Fruit fly (Drosophila melanogaster) whole organism, embryonic: ENCODE results near the gene CAH6.

Experiments
- B-H2 ChIP-seq: fragments of 200-800 bp; sonication (Bioruptor generic); optimal IDR thresholded peaks from 2 replicates; lab custom pipeline; 2018; ENCODE audit warnings: missing biosample characterization, mild to moderate bottlenecking, missing genetic modification characterization
- CG11398 ChIP-seq: fragments of 200-800 bp; sonication (Bioruptor generic); optimal IDR thresholded peaks from 2 replicates; lab custom pipeline; 2016; ENCODE audit warnings: missing biosample characterization, missing genetic modification characterization
- CG12299 ChIP-seq: fragments of 200-800 bp; sonication (Bioruptor generic); optimal IDR thresholded peaks from 2 replicates; lab custom pipeline; 2018; ENCODE audit warnings: missing biosample characterization, mild to moderate bottlenecking, missing genetic modification characterization
- CG12942 ChIP-seq: fragments of 200-800 bp; sonication (Bioruptor generic); optimal IDR thresholded peaks from 3 replicates; lab custom pipeline; 2016; ENCODE audit warnings: missing biosample characterization, missing genetic modification characterization
- CG13424 ChIP-seq: fragments of 200-800 bp; sonication (Bioruptor generic); optimal IDR thresholded peaks from 2 replicates; lab custom pipeline; 2019; ENCODE audit warnings: missing biosample characterization, mild to moderate bottlenecking, missing genetic modification characterization, moderate library complexity
- CG13624 ChIP-seq: fragments of 200-800 bp; sonication (Bioruptor generic); optimal IDR thresholded peaks from 2 replicates; lab custom pipeline; 2016; ENCODE audit warnings: missing biosample characterization, missing genetic modification characterization
- CG13894 ChIP-seq: fragments of 200-800 bp; sonication (Bioruptor generic); optimal IDR thresholded peaks from 3 replicates; lab custom pipeline; 2018; ENCODE audit warnings: missing biosample characterization, mild to moderate bottlenecking, missing genetic modification characterization, moderate library complexity
- CG17385 ChIP-seq: fragments of 200-800 bp; sonication (Bioruptor generic); optimal IDR thresholded peaks from 3 replicates; lab custom pipeline; 2018; ENCODE audit warnings: missing biosample characterization, mild to moderate bottlenecking, missing genetic modification characterization
- CG17802 ChIP-seq: fragments of 200-800 bp; sonication (Bioruptor generic); optimal IDR thresholded peaks from 2 replicates; lab custom pipeline; 2018; ENCODE audit warnings: missing biosample characterization, mild to moderate bottlenecking, missing genetic modification characterization, moderate library complexity
- CG2678 ChIP-seq: fragments of 200-800 bp; sonication (Bioruptor generic); optimal IDR thresholded peaks from 3 replicates; lab custom pipeline; 2019; ENCODE audit warnings: missing biosample characterization, mild to moderate bottlenecking, missing genetic modification characterization, moderate library complexity
- CG30431 ChIP-seq: fragments of 200-800 bp; sonication (Bioruptor generic); optimal IDR thresholded peaks from 2 replicates; lab custom pipeline; 2017; ENCODE audit warnings: missing biosample characterization, missing genetic modification characterization
- CG33213 ChIP-seq: fragments of 200-800 bp; sonication (Bioruptor generic); optimal IDR thresholded peaks from 3 replicates; lab custom pipeline; 2016; ENCODE audit warnings: missing biosample characterization, missing genetic modification characterization
- CG34376 ChIP-seq: fragments of 200-800 bp; sonication (Bioruptor generic); optimal IDR thresholded peaks from 2 replicates; lab custom pipeline; 2018; ENCODE audit warnings: missing biosample characterization, mild to moderate bottlenecking, missing genetic modification characterization
- CG4360 ChIP-seq: fragments of 200-800 bp; sonication (Bioruptor generic); IDR thresholded peaks from 2 replicates; pipeline ENCODE4 v1.3.6; 2022; ENCODE audit warnings: missing biosample characterization, missing genetic modification characterization
- CG5245 ChIP-seq: fragments of 200-800 bp; sonication (Bioruptor generic); optimal IDR thresholded peaks from 3 replicates; lab custom pipeline; 2016; ENCODE audit warnings: missing biosample characterization, missing genetic modification characterization
- CG6254 ChIP-seq: fragments of 200-800 bp; sonication (Bioruptor generic); optimal IDR thresholded peaks from 3 replicates; lab custom pipeline; 2017; ENCODE audit warnings: mild to moderate bottlenecking, missing biosample characterization, missing genetic modification reagents, missing genetic modification characterization
- CG8290 ChIP-seq, 3 experiments: fragments of 200-800 bp; sonication (Bioruptor generic); optimal IDR thresholded peaks; 2 replicates each; lab custom pipeline; 2016 to 2019; ENCODE audit warnings: missing biosample characterization in 3 of 3, missing genetic modification characterization in 3 of 3, mild to moderate bottlenecking in 2 of 3, moderate library complexity in 1 of 3
- CG8765 ChIP-seq: fragments of 200-800 bp; sonication (Bioruptor generic); IDR thresholded peaks from 2 replicates; pipeline ENCODE4 v1.3.6; 2022; ENCODE audit warnings: missing biosample characterization, missing genetic modification characterization
- CHES-1-like ChIP-seq: fragments of 200-800 bp; sonication (Bioruptor generic); optimal IDR thresholded peaks from 2 replicates; lab custom pipeline; 2016; ENCODE audit warnings: missing biosample characterization, missing genetic modification characterization
- Chrac-16 ChIP-seq: fragments of 200-800 bp; sonication (Bioruptor generic); optimal IDR thresholded peaks from 3 replicates; lab custom pipeline; 2016; ENCODE audit warnings: missing biosample characterization, missing genetic modification characterization
- Dad ChIP-seq: fragments of 200-800 bp; sonication (Bioruptor generic); optimal IDR thresholded peaks from 3 replicates; lab custom pipeline; 2016; ENCODE audit warnings: missing biosample characterization, missing genetic modification characterization
- Dek ChIP-seq: fragments of 200-800 bp; sonication (Bioruptor generic); optimal IDR thresholded peaks from 3 replicates; lab custom pipeline; 2019; ENCODE audit warnings: missing biosample characterization, mild to moderate bottlenecking, missing genetic modification characterization, moderate library complexity
- Fer1 ChIP-seq: fragments of 200-800 bp; sonication (Bioruptor generic); optimal IDR thresholded peaks from 2 replicates; lab custom pipeline; 2017; ENCODE audit warnings: missing biosample characterization, mild to moderate bottlenecking, missing genetic modification characterization
- HHEX ChIP-seq: fragments of 200-800 bp; sonication (Bioruptor generic); optimal IDR thresholded peaks from 3 replicates; lab custom pipeline; 2017; ENCODE audit warnings: missing biosample characterization, mild to moderate bottlenecking, missing genetic modification characterization, missing genetic modification reagents
- Lhr ChIP-seq: fragments of 200-800 bp; sonication (Bioruptor generic); optimal IDR thresholded peaks from 3 replicates; lab custom pipeline; 2017; ENCODE audit warnings: mild to moderate bottlenecking, missing biosample characterization, missing genetic modification reagents, missing genetic modification characterization
- Med ChIP-seq: fragments of 200-800 bp; sonication (Bioruptor generic); peaks from one replicate; lab custom pipeline; 2016; ENCODE audit warnings: missing biosample characterization, missing genetic modification characterization, mild to moderate bottlenecking, inconsistent platforms, moderate library complexity
- NC2β ChIP-seq: fragments of 200-800 bp; sonication (Bioruptor generic); optimal IDR thresholded peaks from 2 replicates; lab custom pipeline; 2016; ENCODE audit warnings: missing biosample characterization, missing genetic modification characterization
- Pdp1 ChIP-seq, 2 experiments: fragments of 200-800 bp; sonication (Bioruptor generic); optimal IDR thresholded peaks; 3 replicates each; lab custom pipeline; 2016; ENCODE audit warnings: missing biosample characterization in 2 of 2, missing genetic modification characterization in 2 of 2, mild to moderate bottlenecking in 1 of 2, moderate library complexity in 1 of 2
- Spps ChIP-seq: fragments of 200-800 bp; sonication (Bioruptor generic); optimal IDR thresholded peaks from 2 replicates; lab custom pipeline; 2018; ENCODE audit warnings: missing biosample characterization, mild to moderate bottlenecking, missing genetic modification characterization
- Trl ChIP-seq, 3 experiments: fragments of >200 bp in 2 of 3; fragments of 200-800 bp in 1 of 3; sonication (Bioruptor generic) in 1 of 3; optimal IDR thresholded peaks; 2 replicates in 1 of 3; 3 replicates in 2 of 3; lab custom pipeline; 2016 to 2017; ENCODE audit warnings: missing biosample characterization in 1 of 3, missing genetic modification characterization in 1 of 3
- abd-A ChIP-seq: fragments of 200-800 bp; sonication (Bioruptor generic); optimal IDR thresholded peaks from 3 replicates; lab custom pipeline; 2019; ENCODE audit warnings: missing biosample characterization, mild to moderate bottlenecking, missing genetic modification characterization, moderate library complexity
- bigmax ChIP-seq: fragments of 200-800 bp; sonication (Bioruptor generic); optimal IDR thresholded peaks from 2 replicates; lab custom pipeline; 2018; ENCODE audit warnings: missing biosample characterization, mild to moderate bottlenecking, missing genetic modification characterization
- caup ChIP-seq: fragments of 200-800 bp; sonication (Bioruptor generic); optimal IDR thresholded peaks from 3 replicates; lab custom pipeline; 2017; ENCODE audit warnings: missing biosample characterization, mild to moderate bottlenecking, missing genetic modification characterization, moderate library complexity; ENCODE audit not compliant: severe bottlenecking
- dm ChIP-seq: fragments of 200-800 bp; sonication (Bioruptor generic); optimal IDR thresholded peaks from 3 replicates; lab custom pipeline; 2016; ENCODE audit warnings: missing biosample characterization, missing genetic modification characterization
- dmrt11E ChIP-seq: fragments of 200-800 bp; sonication (Bioruptor generic); optimal IDR thresholded peaks from 3 replicates; lab custom pipeline; 2018; ENCODE audit warnings: missing biosample characterization, mild to moderate bottlenecking, missing genetic modification characterization, moderate library complexity
- dpn ChIP-seq, 2 experiments: fragments of 200-800 bp; sonication (Bioruptor generic); optimal IDR thresholded peaks; 3 replicates each; lab custom pipeline; 2016; ENCODE audit warnings: missing biosample characterization in 2 of 2, missing genetic modification characterization in 2 of 2
- ham ChIP-seq: fragments of 200-800 bp; sonication (Bioruptor generic); IDR thresholded peaks from 2 replicates; pipeline ENCODE4 v1.3.6; 2022; ENCODE audit warnings: missing biosample characterization, missing genetic modification characterization
- nerfin-1 ChIP-seq: fragments of 200-800 bp; sonication (Bioruptor generic); optimal IDR thresholded peaks from 3 replicates; lab custom pipeline; 2019; ENCODE audit warnings: missing biosample characterization, mild to moderate bottlenecking, missing genetic modification characterization, moderate library complexity
- org-1 ChIP-seq: fragments of 200-800 bp; sonication (Bioruptor generic); optimal IDR thresholded peaks from 2 replicates; lab custom pipeline; 2017; ENCODE audit warnings: missing biosample characterization, missing genetic modification characterization
- pfk ChIP-seq: fragments of 200-800 bp; sonication (Bioruptor generic); optimal IDR thresholded peaks from 2 replicates; lab custom pipeline; 2018; ENCODE audit warnings: missing biosample characterization, mild to moderate bottlenecking, missing genetic modification characterization, moderate library complexity
- pzg ChIP-seq: fragments of 200-800 bp; sonication (Bioruptor generic); optimal IDR thresholded peaks from 3 replicates; lab custom pipeline; 2018; ENCODE audit warnings: missing biosample characterization, mild to moderate bottlenecking, missing genetic modification characterization, moderate library complexity
- salm ChIP-seq: fragments of 200-800 bp; sonication (Bioruptor generic); optimal IDR thresholded peaks from 2 replicates; lab custom pipeline; 2018; ENCODE audit warnings: missing biosample characterization, mild to moderate bottlenecking, missing genetic modification characterization
- sd ChIP-seq: fragments of 200-800 bp; sonication (Bioruptor generic); optimal IDR thresholded peaks from 3 replicates; lab custom pipeline; 2018; ENCODE audit warnings: missing biosample characterization, mild to moderate bottlenecking, missing genetic modification characterization, moderate library complexity
- sens ChIP-seq: fragments of 200-800 bp; sonication (Bioruptor generic); peaks from one replicate; lab custom pipeline; 2016; ENCODE audit warnings: missing biosample characterization, missing genetic modification characterization
- ssp ChIP-seq: fragments of 200-800 bp; sonication (Bioruptor generic); IDR thresholded peaks from 2 replicates; pipeline ENCODE4 v1.3.6; 2022; ENCODE audit warnings: missing biosample characterization, missing genetic modification characterization
- tin ChIP-seq: fragments of 200-800 bp; sonication (Bioruptor generic); optimal IDR thresholded peaks from 3 replicates; lab custom pipeline; 2016; ENCODE audit warnings: missing biosample characterization, missing genetic modification characterization
- trem ChIP-seq: fragments of 200-800 bp; optimal IDR thresholded peaks from 3 replicates; lab custom pipeline; 2019; ENCODE audit warnings: missing biosample characterization, mild to moderate bottlenecking, missing genetic modification characterization, moderate library complexity
- tx ChIP-seq: fragments of 200-800 bp; sonication (Bioruptor generic); optimal IDR thresholded peaks from 2 replicates; lab custom pipeline; 2016; ENCODE audit warnings: missing biosample characterization, missing genetic modification characterization
- vvl ChIP-seq: fragments of 200-800 bp; sonication (Bioruptor generic); IDR thresholded peaks from 2 replicates; pipeline ENCODE4 v1.3.6; 2022; ENCODE audit warnings: missing biosample characterization, missing genetic modification characterization

Gene CAH6

DNA sequence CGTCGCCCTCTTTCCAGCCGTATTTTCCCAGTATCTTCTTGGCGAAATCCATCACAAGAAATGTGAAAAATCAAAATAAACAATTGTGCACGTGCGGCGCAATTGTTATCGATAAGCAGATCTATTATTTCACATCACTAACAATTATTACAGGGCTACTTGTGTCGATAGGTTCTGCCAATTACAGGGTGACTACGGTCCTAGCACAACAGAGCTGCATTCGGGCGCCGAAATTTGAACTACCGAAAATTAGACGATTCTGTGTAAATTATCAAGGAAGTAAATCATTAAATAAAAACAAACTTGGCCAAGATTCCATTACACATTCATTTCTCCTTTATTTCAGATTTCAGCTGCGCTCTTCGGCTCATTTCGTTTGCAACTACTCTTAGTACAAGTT is 41.6 kb upstream of the CAH6 start, which contains the start of gene CG15561 (continued):
- TF ChIP-seq Lhr (GFP tag; lab: Kevin White, UChicago) (peak; percentile 45), CHES-1-like (peak; percentile 72), CG4360 (no peak), tx (GFP tag; lab: Kevin White, UChicago) (peak; percentile 20), CG12942 (GFP tag; lab: Kevin White, UChicago) (peak; percentile 9), B-H2 (GFP tag; lab: Kevin White, UChicago) (peak; percentile 89), pfk (GFP tag; lab: Kevin White, UChicago) (peak; percentile 66), dmrt11E (tag; lab: Kevin White, UChicago) (peak; percentile 19), CG13894 (tag; lab: Kevin White, UChicago) (peak; percentile 80), dpn (GFP tag; optimal IDR thresholded peaks at IDR 0.05; lab: Kevin White, UChicago) (peak; percentile 38 to 67), CG5245 (GFP tag; lab: Kevin White, UChicago) (peak; percentile 3), caup (peak; percentile 73), CG34376 (GFP tag; lab: Kevin White, UChicago) (peak; percentile 40), Trl (optimal IDR thresholded peaks at IDR 0.05; lab: Kevin White, UChicago) (no peak), Trl (GFP tag; optimal IDR thresholded peaks at IDR 0.05; lab: Kevin White, UChicago) (peak; percentile 32), vvl (no peak), Chrac-16 (no peak), CG13424 (tag; lab: Kevin White, UChicago) (peak; percentile 57), CG17802 (tag; lab: Kevin White, UChicago) (peak; percentile 32), CG8765 (GFP tag; lab: Robert Waterston, UW) (no peak), HHEX (GFP tag; lab: Kevin White, UChicago) (peak; percentile 23), org-1 (GFP tag; lab: Kevin White, UChicago) (peak; percentile 7), Dad (GFP tag; lab: Kevin White, UChicago) (peak; percentile 55), CG11398 (GFP tag; lab: Kevin White, UChicago) (no peak), Spps (tag; lab: Kevin White, UChicago) (peak; percentile 15), sens (GFP tag; lab: Kevin White, UChicago) (peak; percentile 82), tin (GFP tag; lab: Kevin White, UChicago) (peak; percentile 46), Pdp1 (GFP tag; optimal IDR thresholded peaks at IDR 0.05; lab: Kevin White, UChicago) (peak in 1 of 2 experiments; percentile 48), ssp (GFP tag; lab: Robert Waterston, UW) (no peak), NC2β (GFP tag; lab: Kevin White, UChicago) (peak; percentile 44)

DNA sequence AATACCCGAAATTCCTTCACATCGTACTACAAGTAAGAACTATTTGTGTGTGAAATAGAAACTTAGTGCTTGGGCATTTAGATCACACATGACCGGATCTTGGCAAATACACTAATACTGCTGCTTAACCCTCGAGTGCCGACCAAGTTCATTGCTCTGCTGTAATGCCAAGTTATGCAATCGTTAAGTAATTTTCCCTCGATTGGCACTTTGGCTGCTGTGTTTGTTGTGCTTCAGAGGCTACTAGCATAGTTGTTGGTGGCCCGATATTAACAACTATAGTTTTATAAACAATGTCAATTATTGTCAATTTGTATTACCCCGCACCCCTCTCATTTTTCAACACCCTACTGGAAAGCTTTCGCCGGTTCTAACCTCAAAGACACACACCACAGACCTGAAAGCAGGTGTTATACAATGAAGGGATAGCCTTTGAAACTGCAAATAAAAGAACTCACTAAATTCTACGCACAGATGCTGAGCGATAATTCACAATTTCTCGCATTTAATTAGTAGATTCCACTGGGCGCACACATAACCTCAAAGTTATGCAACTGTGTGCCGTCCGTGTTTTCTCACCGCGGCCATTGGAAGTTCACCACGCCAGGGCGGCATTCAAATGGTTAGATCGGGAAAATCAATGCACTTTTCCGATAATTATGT is 39.1 kb upstream of the CAH6 start:
- peak; percentile 18 for TF ChIP-seq CG13624 (GFP tag; lab: Kevin White, UChicago)
- TF ChIP-seq CG30431: no peak
- TF ChIP-seq CG2678 (tag; lab: Kevin White, UChicago): no peak
- peak; percentile 67 for TF ChIP-seq sd (tag; lab: Kevin White, UChicago)
- TF ChIP-seq ham (GFP tag; lab: Robert Waterston, UW): no peak
- peak; percentile 67 for TF ChIP-seq Med (GFP tag; lab: Kevin White, UChicago)
- peak; percentile 6 for TF ChIP-seq CG12299 (tag; lab: Kevin White, UChicago)
- peak; percentile 47 for TF ChIP-seq CG17385 (GFP tag; lab: Kevin White, UChicago)
- peak; percentile 89 for TF ChIP-seq nerfin-1 (tag; lab: Kevin White, UChicago)
- TF ChIP-seq pzg (GFP tag; lab: Kevin White, UChicago): peak; percentile 4
- TF ChIP-seq CG33213 (GFP tag; lab: Kevin White, UChicago): peak; percentile 17
- peak; percentile 62 for TF ChIP-seq dm (GFP tag; lab: Kevin White, UChicago)
- peak; percentile 50 for TF ChIP-seq CG6254
- TF ChIP-seq CG8290 (GFP tag; optimal IDR thresholded peaks at IDR 0.05; lab: Kevin White, UChicago): no peak
- peak in 1 of 2 experiments; percentile 17 for TF ChIP-seq CG8290 (tag; optimal IDR thresholded peaks at IDR 0.05; lab: Kevin White, UChicago)
- TF ChIP-seq Fer1 (GFP tag; lab: Kevin White, UChicago): peak; percentile 6
- TF ChIP-seq salm: peak; percentile 1
- peak; percentile 100 for TF ChIP-seq bigmax (GFP tag; lab: Kevin White, UChicago)
- no peak for TF ChIP-seq trem (tag; lab: Kevin White, UChicago)
- TF ChIP-seq sens (GFP tag; lab: Kevin White, UChicago): peak; percentile 47
- peak; percentile 14 for TF ChIP-seq abd-A (tag; lab: Kevin White, UChicago)
- TF ChIP-seq Dek (tag; lab: Kevin White, UChicago): peak; percentile 9
